Worm (Caenorhabditis elegans) whole organism, young adult: ENCODE data around the gene T05H4.11.

Experiments
- C06A6.2 ChIP-seq: fragments of 200-800 bp; sonication (Bioruptor generic); conservative IDR thresholded peaks from 2 replicates; pipeline ENCODE4 v1.3.6; 2022; ENCODE audit warnings: missing genetic modification characterization, missing compliant biosample characterization
- D2030.7 ChIP-seq: fragments of 200-800 bp; sonication (Bioruptor generic); IDR thresholded peaks from 2 replicates; pipeline ENCODE4 v1.3.6; 2022; ENCODE audit warnings: missing genetic modification reagents, missing genetic modification characterization, missing compliant biosample characterization
- F10E7.11 ChIP-seq: sonication (generic microtip); optimal IDR thresholded peaks from 2 replicates; lab custom pipeline; 2017; ENCODE audit warnings: mild to moderate bottlenecking, missing genetic modification characterization, moderate library complexity, missing compliant biosample characterization
- F22D6.2 ChIP-seq: sonication (generic microtip); optimal IDR thresholded peaks from 2 replicates; lab custom pipeline; 2016; ENCODE audit warnings: mild to moderate bottlenecking, missing genetic modification characterization, missing compliant biosample characterization
- F33H1.4 ChIP-seq: fragments of 200-800 bp; sonication (Bioruptor generic); IDR thresholded peaks from 2 replicates; pipeline ENCODE4 v1.3.6; 2022; ENCODE audit warnings: missing genetic modification reagents, missing genetic modification characterization, missing compliant biosample characterization
- F57A8.1 ChIP-seq: fragments of 200-800 bp; sonication (Bioruptor generic); optimal IDR thresholded peaks from 2 replicates; lab custom pipeline; 2018; ENCODE audit warnings: mild to moderate bottlenecking, missing genetic modification characterization, moderate library complexity, missing compliant biosample characterization
- K11D2.4 ChIP-seq: fragments of 200-800 bp; sonication (Bioruptor generic); IDR thresholded peaks from 2 replicates; pipeline ENCODE4 v1.3.6; 2022; ENCODE audit warnings: missing genetic modification reagents, missing genetic modification characterization, missing compliant biosample characterization
- Y53G8AR.9 ChIP-seq: fragments of 200-800 bp; sonication (Bioruptor generic); conservative IDR thresholded peaks from 2 replicates; pipeline ENCODE4 v1.3.6; 2022; ENCODE audit warnings: missing genetic modification reagents, missing genetic modification characterization, missing compliant biosample characterization
- Y56A3A.18 ChIP-seq: fragments of 200-800 bp; sonication (Bioruptor generic); IDR thresholded peaks from 2 replicates; pipeline ENCODE4 v1.3.6; 2022; ENCODE audit warnings: missing genetic modification reagents, missing genetic modification characterization, missing compliant biosample characterization
- Y95B8A.8 ChIP-seq: fragments of 200-800 bp; sonication (Bioruptor generic); IDR thresholded peaks from 2 replicates; pipeline ENCODE4 v1.3.6; 2022; ENCODE audit warnings: missing genetic modification reagents, missing genetic modification characterization, missing compliant biosample characterization
- akir-1 ChIP-seq: fragments of 200-800 bp; sonication (Bioruptor generic); optimal IDR thresholded peaks from 2 replicates; lab custom pipeline; 2018; ENCODE audit warnings: mild to moderate bottlenecking, missing genetic modification characterization, moderate library complexity, missing compliant biosample characterization
- ama-1 ChIP-seq, 3 experiments: fragments of 150-350 bp in 1 of 3; sonication (generic microtip) in 2 of 3; optimal IDR thresholded peaks; 2 replicates each; lab custom pipeline; 2014 to 2018; ENCODE audit warnings: missing biosample characterization in 2 of 3, missing genetic modification characterization in 2 of 3, missing genetic modification reagents in 2 of 3
- aptf-2 ChIP-seq: fragments of 200-800 bp; sonication (Bioruptor generic); conservative IDR thresholded peaks from 2 replicates; pipeline ENCODE4 v1.3.6; 2022; ENCODE audit warnings: missing genetic modification reagents, missing genetic modification characterization, missing compliant biosample characterization
- attf-3 ChIP-seq: fragments of 200-800 bp; sonication (Bioruptor generic); conservative IDR thresholded peaks from 2 replicates; pipeline ENCODE4 v1.3.6; 2022; ENCODE audit warnings: missing genetic modification reagents, missing genetic modification characterization, missing compliant biosample characterization
- ccch-3 ChIP-seq: fragments of 200-800 bp; sonication (Bioruptor generic); optimal IDR thresholded peaks from 2 replicates; lab custom pipeline; 2018; ENCODE audit warnings: mild to moderate bottlenecking, missing genetic modification characterization, missing compliant biosample characterization
- cebp-1 ChIP-seq, 2 experiments: fragments of 200-800 bp in 1 of 2; sonication (Bioruptor generic) in 1 of 2; sonication (generic microtip) in 1 of 2; IDR thresholded peaks in 1 of 2; optimal IDR thresholded peaks in 1 of 2; 2 replicates each; pipeline versions ENCODE4 v1.3.6 to Lab custom; 2017 to 2022; ENCODE audit warnings: missing compliant biosample characterization in 2 of 2, missing genetic modification characterization in 2 of 2, mild to moderate bottlenecking in 1 of 2, missing genetic modification reagents in 1 of 2, moderate library complexity in 1 of 2
- ceh-27 ChIP-seq: fragments of 200-800 bp; sonication (Bioruptor generic); optimal IDR thresholded peaks from 2 replicates; lab custom pipeline; 2018; ENCODE audit warnings: mild to moderate bottlenecking, missing genetic modification characterization, moderate library complexity, missing compliant biosample characterization
- ceh-58 ChIP-seq: fragments of 200-800 bp; sonication (Bioruptor generic); IDR thresholded peaks from 2 replicates; pipeline ENCODE4 v1.3.6; 2022; ENCODE audit warnings: missing genetic modification characterization, missing compliant biosample characterization
- ceh-79 ChIP-seq: sonication (generic microtip); optimal IDR thresholded peaks from 2 replicates; lab custom pipeline; 2017; ENCODE audit warnings: mild to moderate bottlenecking, missing genetic modification characterization, missing compliant biosample characterization
- ceh-91 ChIP-seq: fragments of 200-800 bp; sonication (Bioruptor generic); IDR thresholded peaks from 2 replicates; pipeline ENCODE4 v1.3.6; 2022; ENCODE audit warnings: missing genetic modification reagents, missing genetic modification characterization, missing compliant biosample characterization
- chd-7 ChIP-seq: sonication (generic microtip); optimal IDR thresholded peaks from 2 replicates; lab custom pipeline; 2016; ENCODE audit warnings: mild to moderate bottlenecking, missing genetic modification characterization, moderate library complexity, missing compliant biosample characterization
- efl-1 ChIP-seq: fragments of 150-350 bp; optimal IDR thresholded peaks from 2 replicates; lab custom pipeline; 2014; ENCODE audit warnings: missing biosample characterization, missing genetic modification reagents, missing genetic modification characterization
- egrh-3 ChIP-seq: fragments of 200-800 bp; sonication (Bioruptor generic); IDR thresholded peaks from 2 replicates; pipeline ENCODE4 v1.3.6; 2022; ENCODE audit warnings: missing genetic modification reagents, missing genetic modification characterization, missing compliant biosample characterization
- ekl-4 ChIP-seq: fragments of 200-800 bp; sonication (Bioruptor generic); IDR thresholded peaks from 2 replicates; pipeline ENCODE4 v1.3.6; 2022; ENCODE audit warnings: missing genetic modification reagents, missing genetic modification characterization, missing compliant biosample characterization
- hmg-1.2 ChIP-seq: fragments of 200-800 bp; sonication (Bioruptor generic); IDR thresholded peaks from 2 replicates; pipeline ENCODE4 v1.3.6; 2022; ENCODE audit warnings: missing genetic modification reagents, missing genetic modification characterization, missing compliant biosample characterization
- hmg-20 ChIP-seq: fragments of 200-800 bp; sonication (Bioruptor generic); IDR thresholded peaks from 2 replicates; pipeline ENCODE4 v1.3.6; 2022; ENCODE audit warnings: missing genetic modification reagents, missing genetic modification characterization, missing compliant biosample characterization
- hsf-1 ChIP-seq: fragments of 200-800 bp; sonication (Bioruptor generic); IDR thresholded peaks from 2 replicates; pipeline ENCODE4 v1.3.6; 2022; ENCODE audit warnings: missing genetic modification reagents, missing genetic modification characterization, missing compliant biosample characterization
- lin-26 ChIP-seq: fragments of 200-800 bp; sonication (Bioruptor generic); IDR thresholded peaks from 2 replicates; pipeline ENCODE4 v1.3.6; 2022; ENCODE audit warnings: missing genetic modification reagents, missing genetic modification characterization, missing compliant biosample characterization
- lin-40 ChIP-seq: sonication (generic microtip); optimal IDR thresholded peaks from 2 replicates; lab custom pipeline; 2016; ENCODE audit warnings: missing genetic modification characterization, mild to moderate bottlenecking, missing compliant biosample characterization, missing genotype, missing genetic modification reagents
- madf-6 ChIP-seq: fragments of 200-800 bp; sonication (Bioruptor generic); IDR thresholded peaks from 2 replicates; pipeline ENCODE4 v1.3.6; 2022; ENCODE audit warnings: missing genetic modification reagents, missing genetic modification characterization, missing compliant biosample characterization
- madf-8 ChIP-seq: fragments of 200-800 bp; sonication (Bioruptor generic); conservative IDR thresholded peaks from 2 replicates; pipeline ENCODE4 v1.3.6; 2022; ENCODE audit warnings: missing genetic modification reagents, missing genetic modification characterization, missing compliant biosample characterization
- mcd-1 ChIP-seq: fragments of 200-800 bp; sonication (Bioruptor generic); IDR thresholded peaks from 2 replicates; pipeline ENCODE4 v1.3.6; 2022; ENCODE audit warnings: missing genetic modification reagents, missing genetic modification characterization, missing compliant biosample characterization
- mel-28 ChIP-seq: sonication (generic microtip); optimal IDR thresholded peaks from 2 replicates; lab custom pipeline; 2016; ENCODE audit warnings: borderline replicate concordance, mild to moderate bottlenecking, missing genetic modification characterization, missing compliant biosample characterization
- nfyb-1 ChIP-seq: fragments of 200-800 bp; sonication (Bioruptor generic); IDR thresholded peaks from 2 replicates; pipeline ENCODE4 v1.3.6; 2022; ENCODE audit warnings: missing genetic modification reagents, missing genetic modification characterization, missing compliant biosample characterization
- nhr-80 ChIP-seq: sonication (generic microtip); optimal IDR thresholded peaks from 2 replicates; lab custom pipeline; 2016; ENCODE audit warnings: missing genetic modification characterization, missing compliant biosample characterization
- rcor-1 ChIP-seq: fragments of 200-800 bp; sonication (Bioruptor generic); IDR thresholded peaks from 2 replicates; pipeline ENCODE4 v1.3.6; 2022; ENCODE audit warnings: missing genetic modification reagents, missing genetic modification characterization, missing compliant biosample characterization
- snpc-1.3 ChIP-seq: sonication (generic microtip); optimal IDR thresholded peaks from 2 replicates; lab custom pipeline; 2017; ENCODE audit warnings: missing genetic modification characterization, mild to moderate bottlenecking, missing compliant biosample characterization, antibody characterized with exemption, moderate library complexity, missing genotype, missing genetic modification reagents; ENCODE audit not compliant: insufficient read depth
- snpc-4 ChIP-seq, 5 experiments: fragments of 150-350 bp in 1 of 5; sonication (generic microtip) in 4 of 5; optimal IDR thresholded peaks; 2 replicates each; lab custom pipeline; 2014 to 2018; ENCODE audit warnings: missing genetic modification characterization in 5 of 5, missing biosample characterization in 3 of 5, antibody characterized with exemption in 2 of 5, mild to moderate bottlenecking in 2 of 5, missing compliant biosample characterization in 2 of 5, missing genotype in 2 of 5, moderate library complexity in 2 of 5, missing genetic modification reagents in 1 of 5
- somi-1 ChIP-seq: fragments of 200-800 bp; sonication (Bioruptor generic); optimal IDR thresholded peaks from 2 replicates; lab custom pipeline; 2018; ENCODE audit warnings: mild to moderate bottlenecking, missing genetic modification characterization, missing compliant biosample characterization
- xnd-1 ChIP-seq: sonication (generic microtip); optimal IDR thresholded peaks from 2 replicates; lab custom pipeline; 2016; ENCODE audit warnings: missing genotype, missing genetic modification reagents, missing genetic modification characterization, missing compliant biosample characterization
- zfh-2 ChIP-seq: fragments of 200-800 bp; sonication (Bioruptor generic); conservative IDR thresholded peaks from 2 replicates; pipeline ENCODE4 v1.3.6; 2022; ENCODE audit warnings: missing genetic modification reagents, missing genetic modification characterization, missing compliant biosample characterization
- zim-3 ChIP-seq: sonication (generic microtip); optimal IDR thresholded peaks from 2 replicates; lab custom pipeline; 2017; ENCODE audit warnings: mild to moderate bottlenecking, missing genetic modification characterization, moderate library complexity, missing compliant biosample characterization
- ztf-25 ChIP-seq: fragments of 200-800 bp; sonication (Bioruptor generic); IDR thresholded peaks from 2 replicates; pipeline ENCODE4 v1.3.6; 2022; ENCODE audit warnings: missing genetic modification reagents, missing genetic modification characterization, missing compliant biosample characterization
- ztf-6 ChIP-seq: fragments of 200-800 bp; sonication (Bioruptor generic); IDR thresholded peaks from 2 replicates; pipeline ENCODE4 v1.3.6; 2022; ENCODE audit warnings: missing genetic modification reagents, missing genetic modification characterization, missing compliant biosample characterization

Gene T05H4.11

ce11 chrV:6427433-6427832 lies 1.4 kb upstream of the T05H4.11 start (continued):
- peak; percentile 5 for TF ChIP-seq ama-1 (optimal IDR thresholded peaks at IDR 0.05; lab: Kevin White, UChicago)
- TF ChIP-seq ama-1 (GFP tag; optimal IDR thresholded peaks at IDR 0.05; lab: Kevin White, UChicago) = no peak
- TF ChIP-seq madf-6 (GFP tag; lab: Robert Waterston, UW) = peak; percentile 52; the same call in 1 of the 2 replicates
- TF ChIP-seq akir-1 (GFP tag; lab: Kevin White, UChicago) = no peak
- TF ChIP-seq Y56A3A.18 (GFP tag; lab: Robert Waterston, UW) = no peak
- no peak for TF ChIP-seq zfh-2 (GFP tag; lab: Robert Waterston, UW)
- TF ChIP-seq efl-1 = no peak
- TF ChIP-seq somi-1 (GFP tag; lab: Kevin White, UChicago) = no peak
- no peak for TF ChIP-seq mel-28
- no peak for TF ChIP-seq zim-3 (tag; lab: Kevin White, UChicago)
- peak; percentile 37; the same call in 1 of the 2 replicates for TF ChIP-seq ztf-6 (GFP tag; lab: Robert Waterston, UW)
- TF ChIP-seq madf-8 (GFP tag; lab: Robert Waterston, UW) = no peak
- no peak for TF ChIP-seq ccch-3 (GFP tag; lab: Kevin White, UChicago)
- peak; percentile 37; the same call in 1 of the 2 replicates for TF ChIP-seq F33H1.4 (GFP tag; lab: Robert Waterston, UW)
- TF ChIP-seq K11D2.4 (GFP tag; lab: Robert Waterston, UW) = peak; percentile 37; the same call in 1 of the 2 replicates
- no peak for TF ChIP-seq F57A8.1
- no peak for TF ChIP-seq ceh-91
- TF ChIP-seq nfyb-1 (GFP tag; lab: Robert Waterston, UW) = 0 out of 2 replicates have a peak, but pooled peaks have one; percentile 50
- no peak for TF ChIP-seq ceh-79
- no peak for TF ChIP-seq snpc-1.3 (tag; lab: Kevin White, UChicago)
- peak; percentile 39; the same call in 1 of the 2 replicates for TF ChIP-seq mcd-1 (GFP tag; lab: Robert Waterston, UW)
- TF ChIP-seq D2030.7 (GFP tag; lab: Robert Waterston, UW) = peak; percentile 13; the same call in 1 of the 2 replicates
- TF ChIP-seq hmg-20 (GFP tag; lab: Robert Waterston, UW) = no peak
- no peak for TF ChIP-seq ceh-58 (GFP tag; lab: Robert Waterston, UW)
- TF ChIP-seq hsf-1 (GFP tag; lab: Robert Waterston, UW) = no peak
- TF ChIP-seq xnd-1 = no peak
- TF ChIP-seq ekl-4 (GFP tag; lab: Robert Waterston, UW) = peak; percentile 24; the same call in 1 of the 2 replicates
- no peak for TF ChIP-seq ztf-25
- 0 out of 2 replicates have a peak, but pooled peaks have one; percentile 27 for TF ChIP-seq Y53G8AR.9 (GFP tag; lab: Robert Waterston, UW)
- TF ChIP-seq cebp-1 (GFP tag; IDR thresholded peaks at IDR 0.05; lab: Robert Waterston, UW) = no peak
- TF ChIP-seq cebp-1 (tag; optimal IDR thresholded peaks at IDR 0.05; lab: Kevin White, UChicago) = peak; percentile 27
- TF ChIP-seq C06A6.2 (GFP tag; lab: Robert Waterston, UW) = no peak
- TF ChIP-seq, all 124 proteins: peak for 19

DNA sequence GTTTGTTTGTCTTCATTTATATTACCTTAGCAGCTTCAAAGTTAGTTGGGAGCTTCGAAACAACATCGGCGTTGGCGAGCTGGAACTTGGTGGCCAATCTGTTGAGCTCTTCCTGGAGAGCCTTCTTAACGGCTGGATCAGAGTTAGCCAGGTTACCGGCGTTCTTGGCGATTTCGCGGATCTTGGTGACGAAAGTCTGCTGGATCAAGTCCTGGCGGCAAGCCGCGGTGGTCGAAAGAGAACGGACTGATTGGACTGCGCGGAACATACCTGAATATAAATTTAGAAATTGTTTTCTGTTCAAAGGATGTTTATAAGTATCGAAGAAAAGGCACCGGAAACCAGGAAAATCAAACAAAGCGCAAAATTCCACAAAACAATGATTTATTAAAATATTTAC lies 782 bp upstream of the T05H4.11 start, which contains the start of gene atp-4:
Gene atp-4 (minus strand): TSS at position 270 of the 400 bp plus-strand sequence.
- TF ChIP-seq attf-3 = 0 out of 2 replicates have a peak, but pooled peaks have one; percentile 24
- TF ChIP-seq ekl-4 (GFP tag; lab: Robert Waterston, UW) = peak; percentile 34; the same call in 1 of the 2 replicates
- peak; percentile 39 for TF ChIP-seq egrh-3
- no peak for TF ChIP-seq aptf-2 (GFP tag; lab: Robert Waterston, UW)
- no peak for TF ChIP-seq ceh-27 (GFP tag; lab: Kevin White, UChicago)
- no peak for TF ChIP-seq snpc-4 (GFP tag; optimal IDR thresholded peaks at IDR 0.05; lab: Kevin White, UChicago)
- no peak for TF ChIP-seq snpc-4 (tag; optimal IDR thresholded peaks at IDR 0.05; lab: Kevin White, UChicago)
- no peak for TF ChIP-seq nhr-80 (tag; lab: Kevin White, UChicago)
- no peak for TF ChIP-seq rcor-1 (GFP tag; lab: Robert Waterston, UW)
- TF ChIP-seq zim-3 (tag; lab: Kevin White, UChicago) = peak; percentile 20
- TF ChIP-seq hmg-20 (GFP tag; lab: Robert Waterston, UW) = no peak
- no peak for TF ChIP-seq hmg-1.2
- TF ChIP-seq madf-6 (GFP tag; lab: Robert Waterston, UW) = peak; percentile 48; the same call in 1 of the 2 replicates
- no peak for TF ChIP-seq F22D6.2 (tag; lab: Kevin White, UChicago)
- TF ChIP-seq chd-7 = peak; percentile 20
- TF ChIP-seq lin-40 = no peak
- TF ChIP-seq F57A8.1 = no peak
- 0 out of 2 replicates have a peak, but pooled peaks have one; percentile 24 for TF ChIP-seq Y95B8A.8 (GFP tag; lab: Robert Waterston, UW)
- no peak for TF ChIP-seq ama-1 (optimal IDR thresholded peaks at IDR 0.05; lab: Kevin White, UChicago)
- peak in 1 of 2 experiments; percentile 20 for TF ChIP-seq ama-1 (GFP tag; optimal IDR thresholded peaks at IDR 0.05; lab: Kevin White, UChicago)
- peak; percentile 69; the same call in 1 of the 2 replicates for TF ChIP-seq hsf-1 (GFP tag; lab: Robert Waterston, UW)
- no peak for TF ChIP-seq ceh-91
- TF ChIP-seq lin-26 (GFP tag; lab: Robert Waterston, UW) = peak; percentile 46; the same call in 1 of the 2 replicates
- no peak for TF ChIP-seq F10E7.11 (tag; lab: Kevin White, UChicago)
